Worm (Caenorhabditis elegans): ENCODE measurements around the gene F20D1.3.

Gene F20D1.3

DNA sequence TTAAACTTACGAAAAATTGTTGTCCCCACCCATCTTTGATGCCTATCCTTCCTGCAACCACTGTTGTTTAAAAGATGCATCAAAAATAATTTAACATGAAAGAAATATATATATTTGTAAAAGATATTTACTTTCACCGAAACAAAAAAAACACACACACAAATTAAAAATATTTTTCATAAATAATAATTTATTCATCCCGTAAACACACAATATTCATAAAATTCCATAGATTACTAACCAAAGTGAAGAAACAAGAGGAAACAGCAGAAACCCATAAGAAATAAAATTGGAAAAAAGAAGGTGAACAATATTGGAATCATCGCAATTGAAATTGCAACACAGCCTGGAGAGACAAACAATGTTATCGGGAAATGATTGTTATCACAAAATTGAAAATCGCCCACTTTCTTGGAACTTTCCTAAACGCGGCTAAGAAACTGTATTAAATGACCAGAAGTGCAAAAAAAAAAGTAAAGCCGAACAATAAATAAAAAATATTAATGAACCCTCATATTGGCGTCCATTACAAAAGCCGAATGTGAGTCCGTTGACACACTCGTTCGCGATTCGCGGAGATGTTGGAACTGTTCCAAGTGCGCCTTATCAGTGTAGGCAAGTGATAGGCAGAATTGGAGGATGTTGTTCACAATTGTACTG, 28.1 kb downstream of the F20D1.3 start, which contains the start of gene slc-25A18.1:
Gene slc-25A18.1 (minus strand): TSS at position 51 of the 660 bp plus-strand sequence.
- no peak for TF ChIP-seq tab-1 (GFP tag; IDR thresholded peaks at IDR 0.05)
- TF ChIP-seq med-1 (GFP tag; optimal IDR thresholded peaks at IDR 0.05; ENCODE audit: insufficient read depth): no peak
- no peak for TF ChIP-seq T22C8.4 (GFP tag; IDR thresholded peaks at IDR 0.05)
- TF ChIP-seq ref-1 (GFP tag; conservative IDR thresholded peaks at IDR 0.05): no peak
- no peak for TF ChIP-seq flt-1 (GFP tag; IDR thresholded peaks at IDR 0.05)
- no peak for TF ChIP-seq klf-2 (GFP tag; conservative IDR thresholded peaks at IDR 0.05)
- TF ChIP-seq ztf-29 (GFP tag; IDR thresholded peaks at IDR 0.05): no peak
- TF ChIP-seq ztf-23 (GFP tag; IDR thresholded peaks at IDR 0.05): no peak
- TF ChIP-seq cog-1 (tag; optimal IDR thresholded peaks at IDR 0.05): no peak

DNA sequence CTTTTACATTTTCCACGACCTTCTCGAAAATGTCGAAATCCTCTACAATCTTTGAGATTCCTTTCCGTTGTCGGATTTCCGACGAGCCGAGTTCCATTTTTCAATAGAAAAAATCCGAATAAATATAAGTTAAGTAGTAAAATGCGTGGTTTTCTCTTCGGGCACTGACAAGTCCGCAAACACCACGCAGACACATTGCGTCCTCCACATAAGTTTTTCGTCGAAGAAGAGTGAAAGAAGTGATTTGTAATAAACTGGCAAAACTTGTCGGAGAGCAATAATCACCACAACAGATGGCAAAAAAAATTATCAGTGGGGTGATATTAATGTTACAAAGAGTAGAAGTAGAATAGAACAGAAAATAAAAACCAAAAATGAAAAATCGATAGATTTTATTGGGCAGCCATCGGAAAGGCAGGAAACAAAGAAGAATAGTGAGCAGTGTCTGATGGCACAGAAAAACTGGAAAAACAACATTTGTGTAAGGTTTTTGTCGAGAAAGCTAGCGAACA, 31.0 kb downstream of the F20D1.3 start, which contains the start of gene ergi-2:
Gene ergi-2 (minus strand): TSS at position 462 of the 512 bp plus-strand sequence.
- TF ChIP-seq med-1 (GFP tag; optimal IDR thresholded peaks at IDR 0.05; ENCODE audit: insufficient read depth) (no peak), ztf-29 (GFP tag; IDR thresholded peaks at IDR 0.05) (no peak), ref-1 (GFP tag; conservative IDR thresholded peaks at IDR 0.05) (no peak), cog-1 (tag; optimal IDR thresholded peaks at IDR 0.05) (no peak), T22C8.4 (GFP tag; IDR thresholded peaks at IDR 0.05) (no peak), ztf-23 (GFP tag; IDR thresholded peaks at IDR 0.05) (no peak), flt-1 (GFP tag; IDR thresholded peaks at IDR 0.05) (no peak), klf-2 (GFP tag; conservative IDR thresholded peaks at IDR 0.05) (no peak), tab-1 (GFP tag; IDR thresholded peaks at IDR 0.05) (no peak)

- TF ChIP-seq cog-1 (tag; optimal IDR thresholded peaks at IDR 0.05) (no peak), ztf-29 (GFP tag; IDR thresholded peaks at IDR 0.05) (no peak), tab-1 (GFP tag; IDR thresholded peaks at IDR 0.05) (no peak), flt-1 (GFP tag; IDR thresholded peaks at IDR 0.05) (no peak), ztf-23 (GFP tag; IDR thresholded peaks at IDR 0.05) (no peak), ref-1 (GFP tag; conservative IDR thresholded peaks at IDR 0.05) (no peak), med-1 (GFP tag; optimal IDR thresholded peaks at IDR 0.05; ENCODE audit: insufficient read depth) (no peak), T22C8.4 (GFP tag; IDR thresholded peaks at IDR 0.05) (no peak)
These were observed 32.8 kb downstream of the F20D1.3 start for ce11 chrX:15008697-15009096.

- no peak for TF ChIP-seq T22C8.4 (GFP tag; IDR thresholded peaks at IDR 0.05)
- TF ChIP-seq klf-2 (GFP tag; conservative IDR thresholded peaks at IDR 0.05): no peak
- TF ChIP-seq tab-1 (GFP tag; IDR thresholded peaks at IDR 0.05): no peak
- no peak for TF ChIP-seq med-1 (GFP tag; optimal IDR thresholded peaks at IDR 0.05; ENCODE audit: insufficient read depth)
These were observed 35.0 kb downstream of the F20D1.3 start for ce11 chrX:15010941-15011340.

ce11 chrX:15011526-15012274, 35.8 kb downstream of the F20D1.3 start:
- TF ChIP-seq med-1 (GFP tag; optimal IDR thresholded peaks at IDR 0.05; ENCODE audit: insufficient read depth): no peak
- no peak for TF ChIP-seq ztf-23 (GFP tag; IDR thresholded peaks at IDR 0.05)
- no peak for TF ChIP-seq flt-1 (GFP tag; IDR thresholded peaks at IDR 0.05)
- no peak for TF ChIP-seq T22C8.4 (GFP tag; IDR thresholded peaks at IDR 0.05)
- no peak for TF ChIP-seq cog-1 (tag; optimal IDR thresholded peaks at IDR 0.05)
- no peak for TF ChIP-seq klf-2 (GFP tag; conservative IDR thresholded peaks at IDR 0.05)
- TF ChIP-seq tab-1 (GFP tag; IDR thresholded peaks at IDR 0.05): no peak
- no peak for TF ChIP-seq ref-1 (GFP tag; conservative IDR thresholded peaks at IDR 0.05)
- no peak for TF ChIP-seq ztf-29 (GFP tag; IDR thresholded peaks at IDR 0.05)

DNA sequence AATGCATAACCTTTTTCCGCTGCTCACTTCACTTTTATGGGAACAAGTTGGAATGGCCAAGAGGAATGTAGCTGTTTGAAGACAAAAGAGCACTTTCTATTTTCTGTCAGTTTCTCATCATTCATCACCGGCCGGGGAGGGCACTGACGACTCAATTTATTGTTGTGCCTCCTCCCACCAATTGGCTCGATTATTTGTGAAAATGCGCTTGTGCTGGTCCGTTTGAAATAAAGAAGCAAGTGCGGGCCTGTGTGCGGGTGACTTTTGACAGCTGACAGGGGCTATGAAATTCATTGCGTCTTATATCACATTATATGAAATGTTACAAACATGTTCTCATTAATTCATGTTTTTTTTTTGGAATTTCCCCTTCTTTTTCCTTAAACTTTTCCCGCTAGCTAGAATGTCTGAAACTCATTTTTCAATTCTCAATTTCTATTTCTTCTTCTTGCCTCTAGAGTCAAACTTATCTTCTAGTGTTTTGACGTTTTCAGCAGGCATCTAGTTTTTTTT, 38.1 kb downstream of the F20D1.3 start:
- TF ChIP-seq med-1 (GFP tag; optimal IDR thresholded peaks at IDR 0.05; ENCODE audit: insufficient read depth): no peak
- TF ChIP-seq T22C8.4 (GFP tag; IDR thresholded peaks at IDR 0.05): no peak
- TF ChIP-seq flt-1 (GFP tag; IDR thresholded peaks at IDR 0.05): no peak
- no peak for TF ChIP-seq ref-1 (GFP tag; conservative IDR thresholded peaks at IDR 0.05)
- no peak for TF ChIP-seq klf-2 (GFP tag; conservative IDR thresholded peaks at IDR 0.05)
- TF ChIP-seq cog-1 (tag; optimal IDR thresholded peaks at IDR 0.05): no peak
- TF ChIP-seq ztf-29 (GFP tag; IDR thresholded peaks at IDR 0.05): no peak
- TF ChIP-seq tab-1 (GFP tag; IDR thresholded peaks at IDR 0.05): no peak
- no peak for TF ChIP-seq ztf-23 (GFP tag; IDR thresholded peaks at IDR 0.05)

DNA sequence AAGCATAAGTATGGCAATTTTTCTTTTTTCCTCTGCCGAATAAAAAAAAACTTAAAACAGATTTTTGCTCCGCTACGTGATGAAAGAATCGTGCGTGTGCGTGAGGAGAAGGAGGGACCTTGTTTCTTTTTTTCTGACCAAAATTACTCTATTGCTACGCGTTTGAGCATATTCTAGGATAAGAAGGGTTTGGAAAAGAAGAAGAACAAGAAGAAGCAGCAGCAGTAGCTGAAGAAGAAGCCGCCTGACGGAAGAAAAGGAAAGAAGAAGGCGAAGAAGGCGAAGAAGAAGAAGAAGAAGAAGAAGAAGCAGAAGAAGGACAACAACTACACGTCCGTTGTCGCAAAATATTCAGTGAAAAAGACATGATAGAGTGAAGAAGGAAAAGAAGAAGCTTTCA, 40.2 kb downstream of the F20D1.3 start:
- TF ChIP-seq klf-2 (GFP tag; conservative IDR thresholded peaks at IDR 0.05) (no peak), T22C8.4 (GFP tag; IDR thresholded peaks at IDR 0.05) (no peak), ztf-29 (GFP tag; IDR thresholded peaks at IDR 0.05) (no peak), med-1 (GFP tag; optimal IDR thresholded peaks at IDR 0.05; ENCODE audit: insufficient read depth) (no peak)

DNA sequence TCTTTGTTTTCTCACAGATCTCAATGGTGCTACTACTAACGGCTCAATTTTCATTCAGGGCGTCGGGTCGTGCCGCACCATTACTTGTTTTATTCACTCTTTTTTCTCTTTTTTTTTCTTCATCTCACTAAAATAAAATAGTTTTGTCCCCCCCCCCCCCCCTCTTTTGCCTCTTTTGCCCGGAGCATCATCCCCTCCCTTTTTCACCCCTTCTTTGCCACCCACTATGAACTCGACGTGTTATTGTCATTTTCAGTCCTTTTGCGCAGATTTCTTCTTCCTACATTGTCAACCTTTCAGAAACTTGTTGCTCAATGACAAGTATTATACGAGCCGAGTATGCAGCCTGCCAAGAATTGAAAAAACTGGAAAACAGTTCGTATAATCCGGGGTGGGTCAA, 50.1 kb downstream of the F20D1.3 start, which contains the start of gene seb-3:
Gene seb-3 (plus strand): TSS at position 301 of the 400 bp plus-strand sequence.
- TF ChIP-seq tab-1 (GFP tag; IDR thresholded peaks at IDR 0.05) (no peak), med-1 (GFP tag; optimal IDR thresholded peaks at IDR 0.05; ENCODE audit: insufficient read depth) (no peak), ztf-23 (GFP tag; IDR thresholded peaks at IDR 0.05) (no peak)

- TF ChIP-seq ref-1 (GFP tag; conservative IDR thresholded peaks at IDR 0.05) (no peak), tab-1 (GFP tag; IDR thresholded peaks at IDR 0.05) (no peak), klf-2 (GFP tag; conservative IDR thresholded peaks at IDR 0.05) (no peak), ztf-29 (GFP tag; IDR thresholded peaks at IDR 0.05) (no peak), T22C8.4 (GFP tag; IDR thresholded peaks at IDR 0.05) (no peak), ztf-23 (GFP tag; IDR thresholded peaks at IDR 0.05) (no peak), flt-1 (GFP tag; IDR thresholded peaks at IDR 0.05) (no peak)
These were observed 51.6 kb downstream of the F20D1.3 start for ce11 chrX:15027566-15027965.
